Worm (Caenorhabditis elegans): Measurements from ENCODE around the gene atad-3.

The atad-3 gene

DNA sequence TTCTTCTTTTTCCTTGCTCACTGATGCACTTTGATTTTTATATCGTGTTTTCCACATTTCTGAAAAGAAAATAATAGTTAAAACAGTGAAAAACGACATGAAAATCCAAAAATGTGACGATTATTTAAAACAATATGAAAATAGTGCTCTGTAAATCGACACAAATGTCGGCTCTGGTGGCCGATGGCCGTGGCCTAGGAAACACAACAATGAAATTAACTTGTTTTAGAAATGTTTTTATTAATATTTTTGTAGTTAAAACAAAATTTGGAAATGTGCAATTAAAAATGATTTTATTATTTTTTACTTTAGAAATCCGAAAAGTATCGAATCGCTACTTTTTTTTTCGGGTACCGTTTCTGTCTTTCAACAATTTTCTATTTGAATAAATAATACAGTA lies 48.0 kb upstream of the atad-3 start, which contains the start of gene arv-1 (continued):
- TF ChIP-seq egl-5 (tag; optimal IDR thresholded peaks at IDR 0.05) = no peak
- TF ChIP-seq nhr-237 (tag; optimal IDR thresholded peaks at IDR 0.05) = no peak
- peak; percentile 55 for TF ChIP-seq pqm-1 (tag; optimal IDR thresholded peaks at IDR 0.05)
- TF ChIP-seq mml-1 (tag; optimal IDR thresholded peaks at IDR 0.05) = no peak
- no peak for TF ChIP-seq nhr-11 (tag; optimal IDR thresholded peaks at IDR 0.05)
- no peak for TF ChIP-seq lsy-12 (tag; optimal IDR thresholded peaks at IDR 0.05)

DNA sequence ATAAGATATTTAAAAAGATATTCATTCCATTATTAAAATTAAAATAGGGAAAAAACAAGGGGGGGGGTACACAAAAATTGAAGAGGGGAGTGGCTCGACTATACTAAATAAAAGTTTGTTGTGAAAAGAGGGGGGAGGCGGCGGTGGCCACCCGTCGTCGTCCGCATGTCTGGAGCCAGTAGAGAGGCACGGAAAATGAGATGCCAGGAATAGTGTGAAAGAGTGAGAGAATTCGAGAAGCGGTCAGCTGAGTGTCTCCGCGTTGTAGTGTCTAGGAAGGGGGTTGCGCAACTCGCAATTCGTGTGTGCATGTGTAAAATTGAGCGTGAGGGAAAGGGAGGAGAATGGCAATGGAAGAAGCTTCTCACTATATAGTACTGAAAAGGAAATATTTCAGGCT lies 46.5 kb upstream of the atad-3 start:
- TF ChIP-seq egl-5 (tag; optimal IDR thresholded peaks at IDR 0.05) (no peak), snpc-4 (tag; optimal IDR thresholded peaks at IDR 0.05) (peak; percentile 32), nhr-76 (tag; optimal IDR thresholded peaks at IDR 0.05) (no peak), lin-15B (tag; optimal IDR thresholded peaks at IDR 0.05) (peak; percentile 25), nfya-1 (tag; optimal IDR thresholded peaks at IDR 0.05; ENCODE audit: insufficient read depth) (peak; percentile 68), hmg-11 (tag; optimal IDR thresholded peaks at IDR 0.05) (peak; percentile 18), unc-62 (GFP tag; optimal IDR thresholded peaks at IDR 0.05) (no peak)

DNA sequence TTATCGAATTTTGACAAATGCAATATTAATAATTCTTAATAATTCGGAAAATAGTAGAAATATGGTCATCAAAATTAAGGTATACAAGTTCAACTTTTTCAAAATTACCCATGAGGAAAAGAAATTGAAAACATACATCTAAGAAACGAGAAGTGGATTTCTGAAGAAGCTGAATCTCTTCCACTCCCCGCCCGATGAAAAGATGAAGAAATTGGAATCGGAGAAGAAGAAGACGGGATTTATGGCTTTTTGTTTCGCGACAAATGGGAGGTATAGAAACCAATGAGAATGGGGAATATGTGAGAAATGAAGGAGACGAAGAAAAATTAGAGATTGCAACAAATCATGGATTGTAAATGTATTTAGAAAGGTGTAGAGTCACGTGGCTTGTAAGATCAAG lies 45.7 kb upstream of the atad-3 start:
- no peak for TF ChIP-seq nhr-11 (tag; optimal IDR thresholded peaks at IDR 0.05)
- TF ChIP-seq egl-5 (tag; optimal IDR thresholded peaks at IDR 0.05) = peak; percentile 26
- peak; percentile 20 for TF ChIP-seq nfya-1 (tag; optimal IDR thresholded peaks at IDR 0.05; ENCODE audit: insufficient read depth)

DNA sequence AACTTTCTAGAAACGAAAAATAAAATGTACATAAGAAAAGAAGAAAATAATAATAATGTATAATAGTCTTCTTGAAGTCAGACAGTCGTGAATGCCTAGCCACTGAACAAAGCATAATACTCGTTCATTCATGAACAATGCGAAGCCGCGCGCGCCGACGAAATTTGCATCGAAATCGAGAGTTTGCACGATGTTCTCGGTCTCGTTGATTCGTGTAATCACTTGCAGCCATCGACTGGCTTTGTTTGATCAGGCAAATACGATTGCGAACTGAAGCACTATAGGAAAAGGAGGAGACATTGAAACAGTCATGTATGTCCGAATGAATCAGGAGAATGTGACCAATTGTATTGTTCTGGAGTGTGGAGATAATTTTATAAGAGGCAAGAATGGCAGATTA lies 45.0 kb upstream of the atad-3 start:
- no peak for TF ChIP-seq R02D3.7 (tag; optimal IDR thresholded peaks at IDR 0.05)
- TF ChIP-seq elt-1 (tag; optimal IDR thresholded peaks at IDR 0.05) = no peak
- TF ChIP-seq nhr-25 (tag; optimal IDR thresholded peaks at IDR 0.05) = peak; percentile 40
- TF ChIP-seq ztf-4 (tag; optimal IDR thresholded peaks at IDR 0.05) = no peak

DNA sequence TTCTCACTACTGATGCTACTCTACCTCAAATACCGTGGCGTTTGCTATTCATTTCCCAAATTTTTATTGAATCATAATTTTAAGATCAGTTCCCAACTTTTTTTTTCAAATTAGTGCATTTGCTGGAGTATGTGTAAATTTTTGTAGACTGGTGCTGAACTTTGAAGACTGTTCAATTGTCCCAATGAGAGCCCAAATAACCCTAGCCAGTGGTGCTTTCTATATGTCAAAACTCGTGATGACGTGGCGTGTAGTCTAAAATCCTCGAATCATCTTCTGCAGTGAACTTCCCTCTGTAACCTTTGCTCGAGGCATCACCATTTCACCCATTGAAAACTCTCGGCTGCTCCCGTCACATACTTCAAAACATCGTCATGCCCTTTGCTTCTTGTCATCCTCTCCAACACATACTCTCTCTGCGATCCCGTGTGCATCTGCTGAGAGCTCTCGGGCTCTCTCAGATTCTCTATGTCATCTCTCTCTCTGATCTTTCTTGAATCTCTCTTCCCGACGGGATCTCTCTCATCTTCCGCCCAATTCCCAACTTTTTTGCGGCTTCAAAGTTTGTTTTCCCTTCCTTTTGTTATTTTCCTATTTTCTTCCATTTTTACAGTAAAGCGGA lies 44.3 kb upstream of the atad-3 start:
- TF ChIP-seq nhr-11 (tag; optimal IDR thresholded peaks at IDR 0.05) = peak; percentile 43
- TF ChIP-seq daf-12 (tag; optimal IDR thresholded peaks at IDR 0.05) = no peak
- TF ChIP-seq ceh-28 (tag; optimal IDR thresholded peaks at IDR 0.05) = no peak
- TF ChIP-seq ztf-4 (tag; optimal IDR thresholded peaks at IDR 0.05) = no peak
- no peak for TF ChIP-seq nhr-12 (tag; optimal IDR thresholded peaks at IDR 0.05)
- TF ChIP-seq nhr-23 (tag; optimal IDR thresholded peaks at IDR 0.05) = no peak
- TF ChIP-seq lin-39 (tag; optimal IDR thresholded peaks at IDR 0.05) = no peak
- TF ChIP-seq elt-1 (tag; optimal IDR thresholded peaks at IDR 0.05) = no peak
- no peak for TF ChIP-seq lin-15B (tag; optimal IDR thresholded peaks at IDR 0.05)
- no peak for TF ChIP-seq nhr-67 (tag; optimal IDR thresholded peaks at IDR 0.05)
- TF ChIP-seq tbx-2 (tag; optimal IDR thresholded peaks at IDR 0.05) = no peak
- TF ChIP-seq nhr-25 (tag; optimal IDR thresholded peaks at IDR 0.05) = no peak
- peak; percentile 35 for TF ChIP-seq pha-4 (tag; optimal IDR thresholded peaks at IDR 0.05)
- no peak for TF ChIP-seq eor-1 (tag; optimal IDR thresholded peaks at IDR 0.05)
- no peak for TF ChIP-seq nhr-237 (tag; optimal IDR thresholded peaks at IDR 0.05)

DNA sequence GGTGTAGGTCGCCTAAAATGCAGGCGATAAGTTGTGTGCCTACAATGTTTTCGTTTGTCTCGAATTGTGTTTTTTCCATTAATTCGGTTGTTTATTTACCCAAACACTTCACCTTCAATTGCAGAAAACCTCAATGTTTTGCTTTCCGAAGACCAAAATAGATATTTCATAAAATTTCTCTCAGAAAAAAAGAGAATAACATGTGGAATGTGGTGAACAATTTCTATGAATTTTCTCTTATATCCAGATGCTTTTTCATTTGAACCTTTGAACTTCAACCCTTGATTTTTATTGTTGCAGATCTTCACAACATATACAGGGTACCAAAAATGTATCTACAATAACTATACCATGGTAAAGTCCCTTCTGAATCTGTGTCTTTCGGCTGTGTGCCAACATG lies 42.4 kb upstream of the atad-3 start, which contains the start of gene T01E8.1:
Gene T01E8.1 (plus strand): TSS at position 301 of the 400 bp plus-strand sequence.
- TF ChIP-seq lsy-12 (tag; optimal IDR thresholded peaks at IDR 0.05) (no peak), nhr-11 (tag; optimal IDR thresholded peaks at IDR 0.05) (no peak), pha-4 (tag; optimal IDR thresholded peaks at IDR 0.05) (no peak), elt-1 (tag; optimal IDR thresholded peaks at IDR 0.05) (no peak), nhr-43 (tag; optimal IDR thresholded peaks at IDR 0.05; ENCODE audit: poor library complexity, severe bottlenecking) (no peak), zag-1 (tag; optimal IDR thresholded peaks at IDR 0.05) (no peak), snpc-4 (tag; optimal IDR thresholded peaks at IDR 0.05) (no peak), skn-1 (tag; optimal IDR thresholded peaks at IDR 0.05) (no peak), fkh-2 (tag; optimal IDR thresholded peaks at IDR 0.05) (no peak)

DNA sequence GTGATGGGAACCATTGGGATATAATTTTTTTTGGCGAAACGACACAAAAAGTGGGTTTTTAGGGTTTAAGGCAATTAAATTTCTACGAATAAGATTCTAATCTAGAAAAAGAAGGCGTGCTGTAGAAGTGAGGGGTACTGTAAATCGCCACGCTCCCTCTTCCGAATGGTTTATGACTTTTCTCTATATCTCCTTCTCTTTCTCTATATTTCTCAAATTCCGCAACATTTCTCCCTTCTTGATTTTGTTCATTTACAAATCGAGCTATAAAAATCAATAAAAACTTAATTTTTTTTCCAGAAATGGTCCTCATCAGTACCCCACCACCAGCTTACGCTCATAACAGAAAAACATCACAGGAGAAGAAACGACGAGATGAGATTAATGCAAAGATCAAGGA lies 30.6 kb upstream of the atad-3 start, which contains the start of gene ref-1:
Gene ref-1 (plus strand): TSS at position 301 of the 400 bp plus-strand sequence.
- TF ChIP-seq aly-2 (tag; optimal IDR thresholded peaks at IDR 0.05) = no peak
- TF ChIP-seq snpc-4 (tag; optimal IDR thresholded peaks at IDR 0.05) = no peak
- no peak for TF ChIP-seq nhr-237 (tag; optimal IDR thresholded peaks at IDR 0.05)
- TF ChIP-seq egl-5 (tag; optimal IDR thresholded peaks at IDR 0.05) = no peak
- no peak for TF ChIP-seq nhr-23 (tag; optimal IDR thresholded peaks at IDR 0.05)
- no peak for TF ChIP-seq sea-2 (GFP tag; optimal IDR thresholded peaks at IDR 0.05)

All from whole organism, L3 larva.